Worm (Caenorhabditis elegans): ENCODE measurements around the gene srt-15.
"Not testable (repeated sequence)": the region's sequence is repeated elsewhere in the genome, so short reads cannot be mapped to it uniquely, and the experiment has no call there.

Gene srt-15

ce11 chrV:3102049-3102448 lies 40.1 kb upstream of the srt-15 start, which contains the start of gene Y73C8C.4:
Gene Y73C8C.4, minus strand, starts transcription at chrV:3102149.
- TF ChIP-seq fax-1, pros-1, ceh-2 (tag; optimal IDR thresholded peaks at IDR 0.05): not testable (repeated sequence)

- TF ChIP-seq sox-2 (GFP tag; IDR thresholded peaks at IDR 0.05) (no peak), gmeb-2 (tag; optimal IDR thresholded peaks at IDR 0.05) (no peak)
Observed at ce11 chrV:3100527-3100926, 38.5 kb upstream of the srt-15 start.

ce11 chrV:3094351-3094750 lies 32.4 kb upstream of the srt-15 start, which contains the start of gene cyp-33C9:
Gene cyp-33C9, minus strand, starts transcription at chrV:3094561.
- TF ChIP-seq fkh-6 (tag; optimal IDR thresholded peaks at IDR 0.05) (no peak), ceh-6 (GFP tag; optimal IDR thresholded peaks at IDR 0.05) (no peak), elt-4 (tag; optimal IDR thresholded peaks at IDR 0.05) (no peak), ztf-16 (tag; optimal IDR thresholded peaks at IDR 0.05) (no peak), hlh-8 (tag; optimal IDR thresholded peaks at IDR 0.05) (no peak), lin-11 (tag; optimal IDR thresholded peaks at IDR 0.05) (no peak), nfya-1 (tag; optimal IDR thresholded peaks at IDR 0.05) (no peak), ceh-31 (tag; optimal IDR thresholded peaks at IDR 0.05) (no peak), lim-6 (tag; optimal IDR thresholded peaks at IDR 0.05) (no peak), elt-2 (tag; optimal IDR thresholded peaks at IDR 0.05) (no peak), ets-4 (tag; optimal IDR thresholded peaks at IDR 0.05) (no peak), hlh-13 (GFP tag; optimal IDR thresholded peaks at IDR 0.05) (no peak), pha-4 (tag; optimal IDR thresholded peaks at IDR 0.05) (no peak), K09A11.1 (tag; optimal IDR thresholded peaks at IDR 0.05; ENCODE audit: insufficient read depth) (no peak), T23F11.4 (GFP tag; optimal IDR thresholded peaks at IDR 0.05) (no peak), sox-2 (GFP tag; IDR thresholded peaks at IDR 0.05) (no peak)

ce11 chrV:3088768-3089167 lies 26.8 kb upstream of the srt-15 start, which contains the start of gene acs-21:
Gene acs-21, plus strand, starts transcription at chrV:3089068.
- no peak for TF ChIP-seq gmeb-2 (tag; optimal IDR thresholded peaks at IDR 0.05)
- TF ChIP-seq odd-2 (tag; optimal IDR thresholded peaks at IDR 0.05): no peak
- TF ChIP-seq nfya-1 (tag; optimal IDR thresholded peaks at IDR 0.05): no peak
- TF ChIP-seq nhr-232 (tag; optimal IDR thresholded peaks at IDR 0.05): no peak
- TF ChIP-seq tbx-7 (tag; optimal IDR thresholded peaks at IDR 0.05): no peak
- no peak for TF ChIP-seq lin-11 (tag; optimal IDR thresholded peaks at IDR 0.05)
- no peak for TF ChIP-seq ahr-1 (tag; optimal IDR thresholded peaks at IDR 0.05)
- TF ChIP-seq hlh-6 (tag; optimal IDR thresholded peaks at IDR 0.05): no peak
- no peak for TF ChIP-seq dve-1 (tag; optimal IDR thresholded peaks at IDR 0.05)
- TF ChIP-seq sox-4 (tag; optimal IDR thresholded peaks at IDR 0.05): no peak
- no peak for TF ChIP-seq ceh-9 (tag; optimal IDR thresholded peaks at IDR 0.05)
- no peak for TF ChIP-seq ref-2 (tag; optimal IDR thresholded peaks at IDR 0.05)
- TF ChIP-seq lim-6 (tag; optimal IDR thresholded peaks at IDR 0.05): no peak
- TF ChIP-seq ceh-14 (tag; optimal IDR thresholded peaks at IDR 0.05): no peak
- TF ChIP-seq pha-2 (tag; optimal IDR thresholded peaks at IDR 0.05): no peak

ce11 chrV:3086260-3086659 lies 24.3 kb upstream of the srt-15 start, which contains the start of gene srt-8:
Gene srt-8, plus strand, starts transcription at chrV:3086560.
- TF ChIP-seq pag-3 (tag; optimal IDR thresholded peaks at IDR 0.05; ENCODE audit: borderline replicate concordance) (no peak), rnt-1 (tag; optimal IDR thresholded peaks at IDR 0.05) (no peak), fkh-10 (GFP tag; optimal IDR thresholded peaks at IDR 0.05) (no peak), dmd-4 (tag; optimal IDR thresholded peaks at IDR 0.05; ENCODE audit: borderline replicate concordance) (no peak), ets-4 (tag; optimal IDR thresholded peaks at IDR 0.05) (no peak), npax-4 (tag; optimal IDR thresholded peaks at IDR 0.05) (no peak), K02D7.2 (tag; optimal IDR thresholded peaks at IDR 0.05) (no peak), fkh-6 (tag; optimal IDR thresholded peaks at IDR 0.05) (no peak), ceh-22 (tag; optimal IDR thresholded peaks at IDR 0.05) (no peak), ref-2 (tag; optimal IDR thresholded peaks at IDR 0.05) (no peak), unc-42 (tag; optimal IDR thresholded peaks at IDR 0.05) (no peak), gmeb-2 (tag; optimal IDR thresholded peaks at IDR 0.05) (no peak), dve-1 (tag; optimal IDR thresholded peaks at IDR 0.05) (no peak), F13H6.1 (tag; optimal IDR thresholded peaks at IDR 0.05) (no peak), sox-4 (tag; optimal IDR thresholded peaks at IDR 0.05) (no peak), Y22D7AL.16 (tag; optimal IDR thresholded peaks at IDR 0.05) (no peak), eyg-1 (tag; optimal IDR thresholded peaks at IDR 0.05) (no peak), ztf-16 (tag; optimal IDR thresholded peaks at IDR 0.05) (no peak), ceh-6 (GFP tag; optimal IDR thresholded peaks at IDR 0.05) (no peak), madf-2 (tag; optimal IDR thresholded peaks at IDR 0.05) (no peak)

Data from whole organism, late embryonic.